Worm (Caenorhabditis elegans) whole organism, late embryonic: ENCODE measurements around the gene oac-22.

ENCODE experiments used
- C08G9.2 ChIP-seq: sonication (generic microtip); optimal IDR thresholded peaks from 2 replicates; lab custom pipeline; 2016; ENCODE audit warnings: mild to moderate bottlenecking, missing genetic modification characterization, moderate library complexity, missing compliant biosample characterization
- F13H6.1 ChIP-seq: sonication (generic microtip); optimal IDR thresholded peaks from 2 replicates; lab custom pipeline; 2016; ENCODE audit warnings: missing genetic modification characterization, missing compliant biosample characterization
- K02D7.2 ChIP-seq: sonication (generic microtip); optimal IDR thresholded peaks from 2 replicates; lab custom pipeline; 2017; ENCODE audit warnings: mild to moderate bottlenecking, missing genetic modification characterization, missing compliant biosample characterization
- K09A11.1 ChIP-seq: sonication (generic microtip); optimal IDR thresholded peaks from 2 replicates; lab custom pipeline; 2017; ENCODE audit warnings: antibody characterized with exemption, mild to moderate bottlenecking, missing genetic modification characterization, missing compliant biosample characterization; ENCODE audit not compliant: insufficient read depth
- T23F11.4 ChIP-seq: fragments of 200-800 bp; sonication (Bioruptor generic); optimal IDR thresholded peaks from 2 replicates; lab custom pipeline; 2018; ENCODE audit warnings: mild to moderate bottlenecking, missing genetic modification characterization, missing compliant biosample characterization
- Y22D7AL.16 ChIP-seq: sonication (generic microtip); optimal IDR thresholded peaks from 2 replicates; lab custom pipeline; 2016; ENCODE audit warnings: missing genetic modification characterization, missing compliant biosample characterization
- ahr-1 ChIP-seq: sonication (generic microtip); optimal IDR thresholded peaks from 2 replicates; lab custom pipeline; 2016; ENCODE audit warnings: missing genetic modification characterization, missing compliant biosample characterization
- ama-1 ChIP-seq: fragments of 150-350 bp; optimal IDR thresholded peaks from 2 replicates; lab custom pipeline; 2014
- ceh-14 ChIP-seq: sonication (generic microtip); optimal IDR thresholded peaks from 2 replicates; lab custom pipeline; 2016; ENCODE audit warnings: missing genotype, missing genetic modification characterization, missing compliant biosample characterization
- ceh-19 ChIP-seq: fragments of 200-800 bp; sonication (Bioruptor generic); optimal IDR thresholded peaks from 2 replicates; lab custom pipeline; 2018; ENCODE audit warnings: mild to moderate bottlenecking, missing genetic modification characterization, missing compliant biosample characterization
- ceh-2 ChIP-seq: sonication (generic microtip); optimal IDR thresholded peaks from 2 replicates; lab custom pipeline; 2016; ENCODE audit warnings: missing genotype, missing genetic modification characterization, missing compliant biosample characterization
- ceh-22 ChIP-seq: sonication (generic microtip); optimal IDR thresholded peaks from 2 replicates; lab custom pipeline; 2017; ENCODE audit warnings: missing biosample characterization, missing genetic modification characterization
- ceh-24 ChIP-seq: sonication (generic microtip); optimal IDR thresholded peaks from 2 replicates; lab custom pipeline; 2016; ENCODE audit warnings: mild to moderate bottlenecking, missing genetic modification characterization, missing compliant biosample characterization
- ceh-31 ChIP-seq: sonication (generic microtip); optimal IDR thresholded peaks from 2 replicates; lab custom pipeline; 2016; ENCODE audit warnings: missing genetic modification characterization, missing compliant biosample characterization
- ceh-45 ChIP-seq: fragments of 200-800 bp; sonication (Bioruptor generic); IDR thresholded peaks from 2 replicates; pipeline ENCODE4 v1.3.6; 2022; ENCODE audit warnings: missing genetic modification reagents, missing genetic modification characterization, missing compliant biosample characterization
- ceh-48 ChIP-seq: sonication (generic microtip); optimal IDR thresholded peaks from 2 replicates; lab custom pipeline; 2016; ENCODE audit warnings: missing genetic modification characterization, inconsistent platforms, missing compliant biosample characterization
- ceh-9 ChIP-seq: sonication (generic microtip); optimal IDR thresholded peaks from 2 replicates; lab custom pipeline; 2016; ENCODE audit warnings: mild to moderate bottlenecking, missing genetic modification characterization, inconsistent platforms, missing compliant biosample characterization
- dmd-4 ChIP-seq: sonication (generic microtip); optimal IDR thresholded peaks from 2 replicates; lab custom pipeline; 2016; ENCODE audit warnings: borderline replicate concordance, missing genetic modification characterization, missing compliant biosample characterization
- dve-1 ChIP-seq: sonication (generic microtip); optimal IDR thresholded peaks from 2 replicates; lab custom pipeline; 2017; ENCODE audit warnings: antibody characterized with exemption, mild to moderate bottlenecking, missing genetic modification characterization, missing compliant biosample characterization
- elt-2 ChIP-seq: sonication (generic microtip); optimal IDR thresholded peaks from 2 replicates; lab custom pipeline; 2016; ENCODE audit warnings: missing genetic modification reagents, missing genetic modification characterization, missing compliant biosample characterization
- fkh-10 ChIP-seq: fragments of 150-350 bp; optimal IDR thresholded peaks from 2 replicates; lab custom pipeline; 2014; ENCODE audit warnings: missing biosample characterization, missing genetic modification reagents, missing genetic modification characterization
- fkh-6 ChIP-seq: sonication (generic microtip); optimal IDR thresholded peaks from 2 replicates; lab custom pipeline; 2016; ENCODE audit warnings: missing genetic modification characterization, missing compliant biosample characterization
- gmeb-2 ChIP-seq: sonication (generic microtip); optimal IDR thresholded peaks from 2 replicates; lab custom pipeline; 2016; ENCODE audit warnings: missing genetic modification characterization, inconsistent platforms, missing compliant biosample characterization
- hlh-30 ChIP-seq: sonication (generic microtip); optimal IDR thresholded peaks from 2 replicates; lab custom pipeline; 2017; ENCODE audit warnings: antibody characterized with exemption, missing genetic modification characterization, missing compliant biosample characterization; ENCODE audit not compliant: insufficient read depth
- hlh-6 ChIP-seq: sonication (generic microtip); optimal IDR thresholded peaks from 2 replicates; lab custom pipeline; 2016; ENCODE audit warnings: missing genotype, missing genetic modification characterization, missing compliant biosample characterization
- lim-6 ChIP-seq: sonication (generic microtip); optimal IDR thresholded peaks from 2 replicates; lab custom pipeline; 2016; ENCODE audit warnings: missing genetic modification characterization, missing compliant biosample characterization
- lin-11 ChIP-seq: fragments of 200-800 bp; sonication (Bioruptor generic); optimal IDR thresholded peaks from 2 replicates; lab custom pipeline; 2018; ENCODE audit warnings: mild to moderate bottlenecking, missing genetic modification characterization, missing compliant biosample characterization
- madf-2 ChIP-seq: sonication (generic microtip); optimal IDR thresholded peaks from 2 replicates; lab custom pipeline; 2017; ENCODE audit warnings: missing genetic modification characterization, missing compliant biosample characterization
- mec-3 ChIP-seq: sonication (generic microtip); optimal IDR thresholded peaks from 2 replicates; lab custom pipeline; 2016; ENCODE audit warnings: borderline replicate concordance, missing genetic modification characterization, missing compliant biosample characterization
- nfya-1 ChIP-seq: sonication (generic microtip); optimal IDR thresholded peaks from 2 replicates; lab custom pipeline; 2017; ENCODE audit warnings: missing genetic modification characterization, mild to moderate bottlenecking, missing compliant biosample characterization, antibody characterized with exemption, moderate library complexity
- npax-4 ChIP-seq: sonication (generic microtip); optimal IDR thresholded peaks from 2 replicates; lab custom pipeline; 2016; ENCODE audit warnings: missing genetic modification characterization, missing compliant biosample characterization
- pax-1 ChIP-seq: fragments of 150-350 bp; optimal IDR thresholded peaks from 2 replicates; lab custom pipeline; 2014; ENCODE audit warnings: missing biosample characterization, missing genetic modification characterization
- pha-4 ChIP-seq: fragments of 150-350 bp; optimal IDR thresholded peaks from 2 replicates; lab custom pipeline; 2018; ENCODE audit warnings: missing biosample characterization, missing genetic modification reagents, missing genetic modification characterization
- sox-4 ChIP-seq: sonication (generic microtip); optimal IDR thresholded peaks from 2 replicates; lab custom pipeline; 2017; ENCODE audit warnings: mild to moderate bottlenecking, missing genetic modification characterization, inconsistent platforms, missing compliant biosample characterization
- syd-9 ChIP-seq: sonication (generic microtip); optimal IDR thresholded peaks from 2 replicates; lab custom pipeline; 2016; ENCODE audit warnings: mild to moderate bottlenecking, missing genetic modification characterization, moderate library complexity, missing compliant biosample characterization
- unc-42 ChIP-seq: sonication (generic microtip); optimal IDR thresholded peaks from 2 replicates; lab custom pipeline; 2016; ENCODE audit warnings: missing genotype, missing genetic modification characterization, missing compliant biosample characterization
- unc-55 ChIP-seq: sonication (generic microtip); optimal IDR thresholded peaks from 2 replicates; lab custom pipeline; 2017; ENCODE audit warnings: missing biosample characterization, missing genetic modification reagents, missing genetic modification characterization
- unc-86 ChIP-seq: sonication (generic microtip); optimal IDR thresholded peaks from 2 replicates; lab custom pipeline; 2016; ENCODE audit warnings: missing genetic modification characterization, missing compliant biosample characterization

The oac-22 gene

DNA sequence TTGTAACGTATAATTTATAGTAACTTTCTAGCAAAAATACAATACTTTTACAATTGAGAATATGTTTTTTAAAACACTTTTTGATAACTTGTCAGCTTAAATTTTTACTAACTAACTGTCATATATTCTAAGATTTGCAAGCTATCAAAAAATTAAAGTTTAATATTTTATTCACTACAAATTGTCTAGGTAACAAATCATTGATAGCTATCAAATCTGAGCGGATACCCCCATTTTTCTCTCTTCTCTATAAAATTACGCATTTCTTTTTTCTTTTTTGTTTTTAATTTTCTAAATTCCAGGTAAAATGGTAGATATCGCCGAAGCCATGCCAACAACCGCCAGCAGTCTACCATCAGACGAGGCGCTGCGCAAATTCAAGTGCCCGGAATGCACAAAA is 29.9 kb upstream of the oac-22 start, which contains the start of gene zag-1:
zag-1 (plus strand) TSS at position 301 of the 400 bp plus-strand sequence.
- no peak for TF ChIP-seq ceh-24 (tag; lab: Kevin White, UChicago)
- no peak for TF ChIP-seq pax-1 (tag; lab: Kevin White, UChicago)
- no peak for TF ChIP-seq ama-1
- TF ChIP-seq elt-2 (tag; lab: Kevin White, UChicago) = no peak
- TF ChIP-seq ceh-31 = no peak
- no peak for TF ChIP-seq T23F11.4
- TF ChIP-seq lin-11 (tag; lab: Kevin White, UChicago) = no peak
- no peak for TF ChIP-seq gmeb-2
- no peak for TF ChIP-seq F13H6.1 (tag; lab: Kevin White, UChicago)
- TF ChIP-seq npax-4 (tag; lab: Kevin White, UChicago) = no peak
- no peak for TF ChIP-seq ceh-45
- TF ChIP-seq fkh-10 (GFP tag; lab: Kevin White, UChicago) = no peak

DNA sequence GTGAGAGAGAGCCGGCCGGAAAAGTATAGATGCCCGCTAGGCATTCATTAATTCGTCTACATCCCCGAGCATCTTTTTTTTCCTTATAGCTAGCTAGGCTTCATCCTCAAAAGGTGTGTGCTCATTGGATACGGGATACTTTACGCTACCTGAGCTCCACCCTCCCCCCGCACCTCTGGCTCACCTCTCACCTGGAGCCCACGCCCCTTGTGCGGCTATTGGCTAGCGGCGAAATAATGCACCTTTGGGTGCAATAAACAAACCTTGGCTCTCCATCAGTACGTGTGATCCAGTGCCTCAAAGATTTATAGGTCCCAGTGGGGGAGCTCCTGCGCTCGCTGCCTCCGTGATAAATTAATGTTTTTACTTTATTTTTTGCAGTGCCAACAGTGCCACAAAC is 29.3 kb upstream of the oac-22 start:
- TF ChIP-seq nfya-1 (tag; lab: Kevin White, UChicago) (peak; percentile 78), unc-42 (peak; percentile 14), dve-1 (tag; lab: Kevin White, UChicago) (no peak)
- TF ChIP-seq, all 69 proteins: peak for 2

DNA sequence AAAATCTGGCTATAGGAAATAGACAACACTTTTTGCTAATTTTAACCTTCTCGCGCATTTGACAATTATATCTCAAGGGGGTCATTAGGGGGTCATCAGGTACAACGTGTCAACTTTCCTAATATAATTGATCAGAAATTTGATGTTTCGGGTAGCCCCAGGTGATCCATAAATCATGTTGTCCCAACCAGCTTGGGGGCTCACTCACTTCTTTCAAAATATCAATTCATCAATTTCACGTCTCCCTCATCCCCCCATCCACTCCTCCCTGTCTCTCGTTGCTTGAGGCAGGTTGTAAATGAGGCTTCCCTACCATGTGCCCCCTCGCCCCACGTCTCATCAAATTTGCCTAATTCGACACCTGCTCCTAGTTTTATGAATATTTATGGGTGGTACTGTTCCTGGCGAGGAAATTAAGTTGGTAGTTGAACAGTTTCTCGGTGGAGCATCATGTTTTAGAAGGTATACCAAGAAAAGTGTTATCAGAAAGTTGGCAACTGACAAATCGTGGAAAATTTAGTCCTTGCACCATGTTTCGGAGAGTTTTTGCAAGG is 27.4 kb upstream of the oac-22 start:
- peak; percentile 9 for TF ChIP-seq ceh-19 (GFP tag; lab: Kevin White, UChicago)
- TF ChIP-seq K09A11.1 = no peak
- no peak for TF ChIP-seq ahr-1
- TF ChIP-seq sox-4 (tag; lab: Kevin White, UChicago) = no peak
- peak; percentile 89 for TF ChIP-seq unc-55 (GFP tag; lab: Kevin White, UChicago)

DNA sequence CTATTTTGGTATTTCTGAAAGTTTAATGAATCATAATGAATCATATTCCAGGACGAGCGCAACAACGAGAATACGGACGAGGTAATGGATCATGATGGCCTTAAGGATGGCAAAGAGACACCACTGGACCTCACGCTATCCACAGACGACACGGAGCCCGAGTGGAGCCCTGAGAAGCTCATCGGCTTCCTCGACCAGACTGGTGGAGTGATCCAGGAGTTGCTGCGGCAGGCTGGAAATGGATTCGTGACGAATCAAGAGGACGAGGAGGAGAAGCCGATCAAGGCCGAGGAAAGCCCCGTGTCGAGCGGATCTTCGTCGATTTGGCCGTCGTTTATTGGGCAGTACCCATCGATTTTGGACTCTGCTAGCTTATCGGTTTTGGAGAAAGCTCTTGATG is 25.9 kb upstream of the oac-22 start:
- TF ChIP-seq npax-4 (tag; lab: Kevin White, UChicago) (no peak), K09A11.1 (no peak), gmeb-2 (no peak), hlh-6 (tag; lab: Kevin White, UChicago) (no peak), fkh-10 (GFP tag; lab: Kevin White, UChicago) (peak; percentile 43)

DNA sequence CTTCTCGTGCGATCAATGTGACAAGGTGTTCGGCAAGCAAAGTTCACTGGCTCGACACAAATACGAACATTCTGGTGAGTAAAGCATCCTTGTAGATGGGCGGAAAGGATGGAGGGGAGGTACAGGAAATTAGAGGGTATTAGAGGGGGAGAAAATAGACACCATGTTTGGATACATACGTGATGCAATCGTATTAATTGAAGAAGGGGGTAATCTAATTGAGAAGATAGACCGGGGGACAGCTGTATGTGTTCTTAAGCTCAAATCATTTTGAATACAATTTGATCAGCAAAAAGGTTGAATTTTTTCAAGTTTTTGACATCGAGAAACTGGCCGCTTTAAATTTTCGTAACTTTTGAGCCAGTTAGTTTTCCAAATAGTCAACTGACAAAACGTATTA is 25.1 kb upstream of the oac-22 start:
- TF ChIP-seq ceh-31 = peak; percentile 12
- TF ChIP-seq mec-3 = no peak
- peak; percentile 87 for TF ChIP-seq unc-42
- TF ChIP-seq, all 69 proteins: peak for 2

DNA sequence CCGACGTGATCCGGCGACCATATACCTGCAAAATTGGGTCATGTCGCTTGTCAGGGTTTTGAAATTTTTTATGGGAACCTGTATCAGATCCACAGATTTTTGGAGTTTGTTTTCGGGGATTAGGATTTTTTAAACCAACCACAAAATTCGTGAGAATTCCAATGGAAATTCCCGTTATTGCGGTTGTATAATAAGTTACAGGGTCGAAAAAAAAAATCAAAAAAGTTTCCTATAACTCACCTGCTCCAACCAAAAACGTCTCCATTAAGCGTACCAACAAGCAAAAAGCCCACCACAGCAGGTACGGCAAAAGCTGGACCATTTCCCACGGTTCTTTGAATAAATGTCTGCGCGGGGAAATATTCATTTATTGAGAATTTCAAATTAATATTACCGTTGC is 22.5 kb upstream of the oac-22 start:
- no peak for TF ChIP-seq K02D7.2 (tag; lab: Kevin White, UChicago)
- no peak for TF ChIP-seq ceh-48 (tag; lab: Kevin White, UChicago)
- TF ChIP-seq Y22D7AL.16 = no peak
- no peak for TF ChIP-seq madf-2
- TF ChIP-seq ceh-22 (tag; lab: Kevin White, UChicago) = no peak
- no peak for TF ChIP-seq dmd-4
- no peak for TF ChIP-seq fkh-6 (tag; lab: Kevin White, UChicago)
- no peak for TF ChIP-seq ceh-2
- TF ChIP-seq ceh-31 = no peak
- TF ChIP-seq lim-6 (tag; lab: Kevin White, UChicago) = no peak
- TF ChIP-seq ceh-9 = no peak
- TF ChIP-seq ceh-14 (tag; lab: Kevin White, UChicago) = no peak
- no peak for TF ChIP-seq hlh-30 (tag; lab: Kevin White, UChicago)
- no peak for TF ChIP-seq syd-9 (tag; lab: Kevin White, UChicago)
- TF ChIP-seq ceh-19 (GFP tag; lab: Kevin White, UChicago) = no peak
- no peak for TF ChIP-seq unc-86 (tag; lab: Kevin White, UChicago)
- TF ChIP-seq pha-4 = no peak
- no peak for TF ChIP-seq C08G9.2 (tag; lab: Kevin White, UChicago)
